Worm (Caenorhabditis elegans) whole organism, young adult: Measurements from ENCODE around the gene dct-6.

Experiments used
- D2030.7 ChIP-seq: fragments of 200-800 bp; sonication (Bioruptor generic); IDR thresholded peaks from 2 replicates; pipeline ENCODE4 v1.3.6; 2022; ENCODE audit warnings: missing genetic modification reagents, missing genetic modification characterization, missing compliant biosample characterization
- F33H1.4 ChIP-seq: fragments of 200-800 bp; sonication (Bioruptor generic); IDR thresholded peaks from 2 replicates; pipeline ENCODE4 v1.3.6; 2022; ENCODE audit warnings: missing genetic modification reagents, missing genetic modification characterization, missing compliant biosample characterization
- F49E8.2 ChIP-seq: sonication (generic microtip); optimal IDR thresholded peaks from 3 replicates; lab custom pipeline; 2017; ENCODE audit warnings: missing genetic modification characterization, mild to moderate bottlenecking, missing compliant biosample characterization, antibody characterized with exemption, moderate library complexity; ENCODE audit not compliant: insufficient read depth
- Y56A3A.18 ChIP-seq: fragments of 200-800 bp; sonication (Bioruptor generic); IDR thresholded peaks from 2 replicates; pipeline ENCODE4 v1.3.6; 2022; ENCODE audit warnings: missing genetic modification reagents, missing genetic modification characterization, missing compliant biosample characterization
- Y79H2A.3 ChIP-seq: fragments of 200-800 bp; sonication (Bioruptor generic); conservative IDR thresholded peaks from 2 replicates; pipeline ENCODE4 v1.3.6; 2022; ENCODE audit warnings: missing genetic modification reagents, missing genetic modification characterization, missing compliant biosample characterization
- ama-1 ChIP-seq, 3 experiments: fragments of 150-350 bp in 1 of 3; sonication (generic microtip) in 2 of 3; optimal IDR thresholded peaks; 2 replicates each; lab custom pipeline; 2014 to 2018; ENCODE audit warnings: missing biosample characterization in 2 of 3, missing genetic modification characterization in 2 of 3, missing genetic modification reagents in 2 of 3
- bed-1 ChIP-seq: fragments of 200-800 bp; sonication (Bioruptor generic); IDR thresholded peaks from 2 replicates; pipeline ENCODE4 v1.3.6; 2022; ENCODE audit warnings: missing genetic modification reagents, missing genetic modification characterization, missing compliant biosample characterization
- bed-2 ChIP-seq: fragments of 200-800 bp; sonication (Bioruptor generic); IDR thresholded peaks from 2 replicates; pipeline ENCODE4 v1.3.6; 2022; ENCODE audit warnings: missing genetic modification reagents, missing genetic modification characterization, missing compliant biosample characterization
- cebp-1 ChIP-seq, 2 experiments: fragments of 200-800 bp in 1 of 2; sonication (Bioruptor generic) in 1 of 2; sonication (generic microtip) in 1 of 2; IDR thresholded peaks in 1 of 2; optimal IDR thresholded peaks in 1 of 2; 2 replicates each; pipeline versions ENCODE4 v1.3.6 to Lab custom; 2017 to 2022; ENCODE audit warnings: missing compliant biosample characterization in 2 of 2, missing genetic modification characterization in 2 of 2, mild to moderate bottlenecking in 1 of 2, missing genetic modification reagents in 1 of 2, moderate library complexity in 1 of 2
- ceh-58 ChIP-seq: fragments of 200-800 bp; sonication (Bioruptor generic); IDR thresholded peaks from 2 replicates; pipeline ENCODE4 v1.3.6; 2022; ENCODE audit warnings: missing genetic modification characterization, missing compliant biosample characterization
- ceh-91 ChIP-seq: fragments of 200-800 bp; sonication (Bioruptor generic); IDR thresholded peaks from 2 replicates; pipeline ENCODE4 v1.3.6; 2022; ENCODE audit warnings: missing genetic modification reagents, missing genetic modification characterization, missing compliant biosample characterization
- die-1 ChIP-seq: sonication (generic microtip); optimal IDR thresholded peaks from 2 replicates; lab custom pipeline; 2016; ENCODE audit warnings: missing genotype, mild to moderate bottlenecking, missing genetic modification characterization, missing compliant biosample characterization
- efl-1 ChIP-seq: fragments of 150-350 bp; optimal IDR thresholded peaks from 2 replicates; lab custom pipeline; 2014; ENCODE audit warnings: missing biosample characterization, missing genetic modification reagents, missing genetic modification characterization
- egrh-3 ChIP-seq: fragments of 200-800 bp; sonication (Bioruptor generic); IDR thresholded peaks from 2 replicates; pipeline ENCODE4 v1.3.6; 2022; ENCODE audit warnings: missing genetic modification reagents, missing genetic modification characterization, missing compliant biosample characterization
- him-1 ChIP-seq: sonication (generic microtip); optimal IDR thresholded peaks from 2 replicates; lab custom pipeline; 2016; ENCODE audit warnings: missing genotype, missing genetic modification reagents, missing genetic modification characterization, missing compliant biosample characterization
- hlh-12 ChIP-seq: sonication (generic microtip); optimal IDR thresholded peaks from 2 replicates; lab custom pipeline; 2016; ENCODE audit warnings: missing genetic modification characterization, missing compliant biosample characterization
- hmg-1.2 ChIP-seq: fragments of 200-800 bp; sonication (Bioruptor generic); IDR thresholded peaks from 2 replicates; pipeline ENCODE4 v1.3.6; 2022; ENCODE audit warnings: missing genetic modification reagents, missing genetic modification characterization, missing compliant biosample characterization
- let-526 ChIP-seq: fragments of 200-800 bp; sonication (Bioruptor generic); IDR thresholded peaks from 2 replicates; pipeline ENCODE4 v1.3.6; 2022; ENCODE audit warnings: missing genetic modification reagents, missing genetic modification characterization, missing compliant biosample characterization
- lsl-1 ChIP-seq: fragments of 200-800 bp; sonication (Bioruptor generic); optimal IDR thresholded peaks from 2 replicates; lab custom pipeline; 2018; ENCODE audit warnings: mild to moderate bottlenecking, missing genetic modification characterization, moderate library complexity, missing compliant biosample characterization
- lsy-27 ChIP-seq: sonication (generic microtip); optimal IDR thresholded peaks from 2 replicates; lab custom pipeline; 2017; ENCODE audit warnings: missing genetic modification characterization, mild to moderate bottlenecking, missing compliant biosample characterization, antibody characterized with exemption, missing genotype, borderline replicate concordance; ENCODE audit not compliant: insufficient read depth
- madf-6 ChIP-seq: fragments of 200-800 bp; sonication (Bioruptor generic); IDR thresholded peaks from 2 replicates; pipeline ENCODE4 v1.3.6; 2022; ENCODE audit warnings: missing genetic modification reagents, missing genetic modification characterization, missing compliant biosample characterization
- madf-8 ChIP-seq: fragments of 200-800 bp; sonication (Bioruptor generic); conservative IDR thresholded peaks from 2 replicates; pipeline ENCODE4 v1.3.6; 2022; ENCODE audit warnings: missing genetic modification reagents, missing genetic modification characterization, missing compliant biosample characterization
- mcd-1 ChIP-seq: fragments of 200-800 bp; sonication (Bioruptor generic); IDR thresholded peaks from 2 replicates; pipeline ENCODE4 v1.3.6; 2022; ENCODE audit warnings: missing genetic modification reagents, missing genetic modification characterization, missing compliant biosample characterization
- nfya-2 ChIP-seq: fragments of 200-800 bp; sonication (Bioruptor generic); IDR thresholded peaks from 2 replicates; pipeline ENCODE4 v1.3.6; 2022; ENCODE audit warnings: missing genetic modification reagents, missing genetic modification characterization, missing compliant biosample characterization
- nhr-120 ChIP-seq: fragments of 200-800 bp; sonication (Bioruptor generic); IDR thresholded peaks from 2 replicates; pipeline ENCODE4 v1.3.6; 2022; ENCODE audit warnings: missing genetic modification characterization, missing compliant biosample characterization
- nhr-27 ChIP-seq: fragments of 200-800 bp; sonication (Bioruptor generic); optimal IDR thresholded peaks from 2 replicates; lab custom pipeline; 2018; ENCODE audit warnings: mild to moderate bottlenecking, missing genetic modification characterization, moderate library complexity, missing compliant biosample characterization
- pha-4 ChIP-seq: fragments of 150-350 bp; sonication (generic microtip); optimal IDR thresholded peaks from 2 replicates; lab custom pipeline; 2014; ENCODE audit warnings: missing biosample characterization, missing genetic modification reagents, missing genetic modification characterization
- repo-1 ChIP-seq: sonication (generic microtip); optimal IDR thresholded peaks from 2 replicates; lab custom pipeline; 2017; ENCODE audit warnings: mild to moderate bottlenecking, missing genetic modification characterization, missing compliant biosample characterization
- tlf-1 ChIP-seq: fragments of 200-800 bp; sonication (Bioruptor generic); optimal IDR thresholded peaks from 2 replicates; lab custom pipeline; 2018; ENCODE audit warnings: mild to moderate bottlenecking, missing genetic modification characterization, missing compliant biosample characterization
- xnd-1 ChIP-seq: sonication (generic microtip); optimal IDR thresholded peaks from 2 replicates; lab custom pipeline; 2016; ENCODE audit warnings: missing genotype, missing genetic modification reagents, missing genetic modification characterization, missing compliant biosample characterization
- zfh-2 ChIP-seq: fragments of 200-800 bp; sonication (Bioruptor generic); conservative IDR thresholded peaks from 2 replicates; pipeline ENCODE4 v1.3.6; 2022; ENCODE audit warnings: missing genetic modification reagents, missing genetic modification characterization, missing compliant biosample characterization
- ztf-22 ChIP-seq: fragments of 200-800 bp; sonication (Bioruptor generic); optimal IDR thresholded peaks from 2 replicates; lab custom pipeline; 2018; ENCODE audit warnings: mild to moderate bottlenecking, missing genetic modification characterization, moderate library complexity, missing compliant biosample characterization

dct-6 gene

ce11 chrIII:5953041-5953912 is 12.9 kb upstream of the dct-6 start (continued):
- 0 out of 2 replicates have a peak, but pooled peaks have one; percentile 49 for TF ChIP-seq Y79H2A.3
- no peak for TF ChIP-seq madf-8 (GFP tag; lab: Robert Waterston, UW)
- 0 out of 2 replicates have a peak, but pooled peaks have one; percentile 74 for TF ChIP-seq Y56A3A.18 (GFP tag; lab: Robert Waterston, UW)
- peak; percentile 2 for TF ChIP-seq ama-1 (optimal IDR thresholded peaks at IDR 0.05; lab: Kevin White, UChicago)
- TF ChIP-seq ama-1 (GFP tag; optimal IDR thresholded peaks at IDR 0.05; lab: Kevin White, UChicago) = peak in 1 of 2 experiments; percentile 70
- TF ChIP-seq ceh-58 (GFP tag; lab: Robert Waterston, UW) = 0 out of 2 replicates have a peak, but pooled peaks have one; percentile 62
- TF ChIP-seq bed-1 (GFP tag; lab: Robert Waterston, UW) = no peak
- 0 out of 2 replicates have a peak, but pooled peaks have one; percentile 23 for TF ChIP-seq madf-6

DNA sequence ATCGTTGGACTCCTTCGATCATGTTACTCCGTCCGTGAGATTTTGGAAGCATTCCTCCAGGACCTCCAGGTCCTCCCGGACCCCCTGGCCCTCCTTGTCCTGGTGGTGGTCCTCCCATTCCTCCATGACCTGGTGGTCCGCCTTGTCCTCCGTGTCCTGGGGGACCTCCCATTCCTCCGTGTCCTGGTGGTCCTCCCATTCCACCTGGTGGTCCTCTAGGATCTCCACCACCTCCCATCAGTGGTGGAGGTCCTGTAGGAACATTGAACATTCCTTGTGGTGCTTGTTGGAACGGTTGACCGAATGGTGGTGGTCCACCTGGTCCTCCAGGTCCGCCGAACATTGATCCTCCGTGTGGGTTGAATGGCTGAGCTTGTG is 12.3 kb upstream of the dct-6 start:
- TF ChIP-seq xnd-1 (tag; lab: Kevin White, UChicago) = no peak
- TF ChIP-seq zfh-2 (GFP tag; lab: Robert Waterston, UW) = peak; percentile 87
- TF ChIP-seq nhr-27 (tag; lab: Kevin White, UChicago) = no peak
- TF ChIP-seq egrh-3 (GFP tag; lab: Robert Waterston, UW) = peak; percentile 81; the same call in 1 of the 2 replicates
- TF ChIP-seq nhr-120 (GFP tag; lab: Robert Waterston, UW) = no peak
- TF ChIP-seq ztf-22 = no peak
- peak; percentile 26; the same call in 1 of the 2 replicates for TF ChIP-seq mcd-1 (GFP tag; lab: Robert Waterston, UW)
- TF ChIP-seq bed-2 (GFP tag; lab: Robert Waterston, UW) = peak; percentile 11; the same call in 1 of the 2 replicates

- TF ChIP-seq lsy-27 (tag; lab: Kevin White, UChicago) (no peak), madf-8 (GFP tag; lab: Robert Waterston, UW) (peak; percentile 60), cebp-1 (GFP tag; IDR thresholded peaks at IDR 0.05; lab: Robert Waterston, UW) (no peak), cebp-1 (tag; optimal IDR thresholded peaks at IDR 0.05; lab: Kevin White, UChicago) (peak; percentile 32), D2030.7 (GFP tag; lab: Robert Waterston, UW) (peak; percentile 33; the same call in 1 of the 2 replicates), ama-1 (optimal IDR thresholded peaks at IDR 0.05; lab: Kevin White, UChicago) (no peak), ama-1 (GFP tag; optimal IDR thresholded peaks at IDR 0.05; lab: Kevin White, UChicago) (no peak), die-1 (tag; lab: Kevin White, UChicago) (no peak), xnd-1 (tag; lab: Kevin White, UChicago) (peak; percentile 74), repo-1 (tag; lab: Kevin White, UChicago) (no peak), lsl-1 (GFP tag; lab: Kevin White, UChicago) (peak; percentile 88), let-526 (GFP tag; lab: Robert Waterston, UW) (no peak), ceh-91 (GFP tag; lab: Robert Waterston, UW) (peak; percentile 49), efl-1 (peak; percentile 37), hlh-12 (tag; lab: Kevin White, UChicago) (no peak), F33H1.4 (GFP tag; lab: Robert Waterston, UW) (peak; percentile 89), tlf-1 (GFP tag; lab: Kevin White, UChicago) (no peak), F49E8.2 (tag; lab: Kevin White, UChicago) (peak; percentile 45), hmg-1.2 (GFP tag; lab: Robert Waterston, UW) (peak; percentile 17; the same call in 1 of the 2 replicates), pha-4 (no peak), nfya-2 (GFP tag; lab: Robert Waterston, UW) (no peak), madf-6 (peak; percentile 87), him-1 (tag; lab: Kevin White, UChicago) (peak; percentile 33)
These were observed 7.9 kb upstream of the dct-6 start, which contains the start of the genes nono-1 and nop-1 for ce11 chrIII:5958172-5958886. TSS of gene nono-1 (minus strand) at chrIII:5958246. TSS of gene nop-1 (plus strand) at chrIII:5958722.
